Worm (Caenorhabditis elegans): ENCODE measurements around the gene F27D9.7.
A peak's percentile ranks its signal among the peaks of the same experiment; 100 is the strongest.
"Not testable (repeated sequence)": the region's sequence is repeated elsewhere in the genome, so short reads cannot be mapped to it uniquely, and the experiment has no call there.

F27D9.7 gene

DNA sequence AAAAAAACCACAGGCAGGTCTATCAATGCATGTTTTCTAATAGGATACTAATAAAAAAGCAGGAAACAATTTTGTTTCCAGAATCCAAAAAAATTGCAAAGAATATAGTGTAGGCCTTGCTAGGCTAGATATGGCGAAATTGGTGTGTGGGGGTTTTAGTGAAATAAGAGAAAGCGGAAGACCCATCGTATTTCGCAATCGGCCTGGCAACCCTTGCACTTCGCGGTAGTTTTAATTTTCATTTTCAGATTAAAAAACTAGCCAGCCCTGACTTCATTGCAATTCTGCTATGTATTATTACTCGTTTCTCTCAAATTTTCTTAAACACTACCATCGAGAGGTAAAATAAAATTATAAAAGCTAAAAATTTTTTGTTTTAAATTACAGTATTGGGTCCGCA lies 4.3 kb upstream of the F27D9.7 start:
- TF ChIP-seq unc-55 (GFP tag; optimal IDR thresholded peaks at IDR 0.05): peak; percentile 32
- TF ChIP-seq ZK546.5 (tag; optimal IDR thresholded peaks at IDR 0.05): no peak

DNA sequence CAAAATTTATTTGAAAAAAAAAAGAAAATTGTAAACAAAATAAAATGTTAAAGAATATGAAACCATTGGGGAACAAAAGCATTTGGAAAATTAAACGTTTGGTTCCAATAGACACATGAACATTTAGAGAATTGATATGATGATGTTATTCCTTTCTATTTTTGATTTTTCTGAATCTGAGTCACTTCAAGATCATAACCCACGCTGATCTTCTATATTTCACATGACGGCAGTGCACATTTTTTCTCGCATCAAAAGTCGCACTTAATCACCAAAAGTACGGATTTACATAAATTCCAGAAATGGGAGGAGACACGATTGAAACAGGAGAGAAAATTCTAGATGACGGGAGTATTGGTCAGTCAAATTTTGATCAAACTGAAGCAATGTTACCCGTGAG lies 2.1 kb upstream of the F27D9.7 start, which contains the start of gene F27D9.2:
Gene F27D9.2, plus strand, starts transcription at position 301 of the 400 bp plus-strand sequence.
- TF ChIP-seq R02D3.7 (tag; optimal IDR thresholded peaks at IDR 0.05) (no peak), nhr-23 (tag; optimal IDR thresholded peaks at IDR 0.05) (no peak), unc-39 (tag; optimal IDR thresholded peaks at IDR 0.05) (no peak), mbf-1 (tag; optimal IDR thresholded peaks at IDR 0.05) (no peak), ZK546.5 (tag; optimal IDR thresholded peaks at IDR 0.05) (no peak), blmp-1 (tag; optimal IDR thresholded peaks at IDR 0.05; ENCODE audit: insufficient read depth) (no peak), ztf-4 (tag; optimal IDR thresholded peaks at IDR 0.05) (no peak), unc-55 (GFP tag; optimal IDR thresholded peaks at IDR 0.05) (no peak), nhr-21 (tag; optimal IDR thresholded peaks at IDR 0.05) (no peak), ceh-16 (tag; optimal IDR thresholded peaks at IDR 0.05) (no peak), mdl-1 (tag; optimal IDR thresholded peaks at IDR 0.05) (no peak), peb-1 (tag; optimal IDR thresholded peaks at IDR 0.05) (no peak), C34F6.9 (tag; optimal IDR thresholded peaks at IDR 0.05) (no peak), mab-5 (tag; optimal IDR thresholded peaks at IDR 0.05) (no peak)

ce11 chrX:7667394-7668089 lies 3.0 kb downstream of the F27D9.7 start, which contains the start of gene F27D9.13:
F27D9.13 (minus strand) TSS chrX:7667444.
- TF ChIP-seq mab-5 (tag; optimal IDR thresholded peaks at IDR 0.05) (no peak), nhr-10 (tag; optimal IDR thresholded peaks at IDR 0.05) (no peak), nhr-129 (tag; optimal IDR thresholded peaks at IDR 0.05) (no peak), R02D3.7 (tag; optimal IDR thresholded peaks at IDR 0.05) (no peak), dmd-4 (tag; optimal IDR thresholded peaks at IDR 0.05) (no peak), ztf-4 (tag; optimal IDR thresholded peaks at IDR 0.05) (no peak), snpc-4 (tag; optimal IDR thresholded peaks at IDR 0.05) (no peak), nhr-6 (tag; optimal IDR thresholded peaks at IDR 0.05) (no peak), nhr-23 (tag; optimal IDR thresholded peaks at IDR 0.05) (no peak), unc-55 (GFP tag; optimal IDR thresholded peaks at IDR 0.05) (no peak), lin-39 (tag; optimal IDR thresholded peaks at IDR 0.05) (no peak), ztf-11 (tag; optimal IDR thresholded peaks at IDR 0.05) (no peak), nhr-11 (tag; optimal IDR thresholded peaks at IDR 0.05) (no peak), ceh-16 (tag; optimal IDR thresholded peaks at IDR 0.05) (no peak), nhr-77 (tag; optimal IDR thresholded peaks at IDR 0.05) (no peak), fos-1 (tag; optimal IDR thresholded peaks at IDR 0.05) (peak; percentile 32), crh-2 (tag; optimal IDR thresholded peaks at IDR 0.05) (peak; percentile 14)

- TF ChIP-seq blmp-1 (tag; optimal IDR thresholded peaks at IDR 0.05; ENCODE audit: insufficient read depth) (peak; percentile 49), skn-1 (tag; optimal IDR thresholded peaks at IDR 0.05) (no peak)
These were observed 5.2 kb downstream of the F27D9.7 start for ce11 chrX:7665401-7665800.

DNA sequence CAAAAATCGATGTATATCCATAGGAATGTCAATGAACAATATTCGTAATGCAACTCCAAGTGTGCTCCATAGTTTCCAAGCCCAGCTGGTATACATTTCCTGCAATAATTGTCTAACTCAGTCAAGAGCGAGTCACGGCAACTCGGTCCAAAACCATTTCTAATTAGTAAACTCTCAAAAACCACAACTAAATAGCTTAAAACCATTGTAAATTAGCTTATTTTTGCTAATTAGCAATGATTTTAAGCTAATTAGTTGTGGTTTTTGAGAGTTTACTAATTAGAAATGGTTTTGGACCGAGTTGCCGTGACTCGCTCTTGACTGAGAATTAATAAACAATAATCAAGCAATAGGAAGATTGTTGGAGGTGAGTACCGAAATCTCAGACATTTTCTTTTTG lies 5.7 kb downstream of the F27D9.7 start, which contains the start of gene dhs-29:
Gene dhs-29, minus strand, starts transcription at position 101 of the 400 bp plus-strand sequence.
- not testable (repeated sequence) for TF ChIP-seq lin-39 (tag; optimal IDR thresholded peaks at IDR 0.05); unc-62 (GFP tag; optimal IDR thresholded peaks at IDR 0.05); zag-1 (tag; optimal IDR thresholded peaks at IDR 0.05)

ce11 chrX:7664419-7664818 lies 6.1 kb downstream of the F27D9.7 start:
- TF ChIP-seq ztf-4 (tag; optimal IDR thresholded peaks at IDR 0.05): no peak
- no peak for TF ChIP-seq R02D3.7 (tag; optimal IDR thresholded peaks at IDR 0.05)
- TF ChIP-seq aly-2 (tag; optimal IDR thresholded peaks at IDR 0.05): no peak
- no peak for TF ChIP-seq sma-9 (GFP tag; optimal IDR thresholded peaks at IDR 0.05)
- no peak for TF ChIP-seq sma-9 (tag; optimal IDR thresholded peaks at IDR 0.05)
- TF ChIP-seq zag-1 (tag; optimal IDR thresholded peaks at IDR 0.05): no peak
- no peak for TF ChIP-seq sma-3 (GFP tag; optimal IDR thresholded peaks at IDR 0.05)
- no peak for TF ChIP-seq nhr-77 (tag; optimal IDR thresholded peaks at IDR 0.05)
- TF ChIP-seq nhr-23 (tag; optimal IDR thresholded peaks at IDR 0.05): no peak
- TF ChIP-seq ztf-1 (GFP tag; conservative IDR thresholded peaks at IDR 0.05): no peak
- TF ChIP-seq lin-39 (tag; optimal IDR thresholded peaks at IDR 0.05): no peak

All from whole organism, L2 larva.